Worm (Caenorhabditis elegans): Measurements from ENCODE around the gene F43C1.7.

The F43C1.7 gene

ce11 chrIII:4193659-4194103 is 48.7 kb downstream of the F43C1.7 start, which contains the start of gene xbp-1 (continued):
- TF ChIP-seq F49E8.2 (tag; optimal IDR thresholded peaks at IDR 0.05; ENCODE audit: insufficient read depth) (no peak), T07F8.4 (tag; optimal IDR thresholded peaks at IDR 0.05) (no peak), atf-7 (tag; optimal IDR thresholded peaks at IDR 0.05) (peak; percentile 99), F33H1.4 (GFP tag; IDR thresholded peaks at IDR 0.05) (no peak), cebp-2 (GFP tag; IDR thresholded peaks at IDR 0.05) (no peak), D2030.7 (GFP tag; IDR thresholded peaks at IDR 0.05) (no peak), nhr-27 (tag; optimal IDR thresholded peaks at IDR 0.05) (no peak), hrde-1 (tag; optimal IDR thresholded peaks at IDR 0.05; ENCODE audit: borderline replicate concordance) (no peak), dpl-1 (GFP tag; optimal IDR thresholded peaks at IDR 0.05) (no peak), nhr-179 (tag; optimal IDR thresholded peaks at IDR 0.05) (no peak), dox-1 (GFP tag; IDR thresholded peaks at IDR 0.05) (peak; percentile 92), repo-1 (tag; optimal IDR thresholded peaks at IDR 0.05) (no peak), ceh-58 (GFP tag; IDR thresholded peaks at IDR 0.05) (no peak), lin-54 (GFP tag; optimal IDR thresholded peaks at IDR 0.05) (peak; percentile 67), let-526 (GFP tag; IDR thresholded peaks at IDR 0.05) (peak; percentile 59; the same call in 1 of the 2 replicates), Y79H2A.3 (GFP tag; conservative IDR thresholded peaks at IDR 0.05) (no peak), pha-4 (tag; optimal IDR thresholded peaks at IDR 0.05) (peak; percentile 94), ekl-4 (GFP tag; IDR thresholded peaks at IDR 0.05) (peak; percentile 78), Y95B8A.8 (GFP tag; IDR thresholded peaks at IDR 0.05) (0 out of 2 replicates have a peak, but pooled peaks have one; percentile 38), hsf-1 (GFP tag; IDR thresholded peaks at IDR 0.05) (no peak), egl-18 (GFP tag; IDR thresholded peaks at IDR 0.05) (0 out of 2 replicates have a peak, but pooled peaks have one; percentile 23), F55B11.4 (tag; optimal IDR thresholded peaks at IDR 0.05; ENCODE audit: borderline replicate concordance, insufficient read depth) (no peak), mel-28 (tag; optimal IDR thresholded peaks at IDR 0.05; ENCODE audit: borderline replicate concordance) (no peak), pbrm-1 (GFP tag; IDR thresholded peaks at IDR 0.05) (peak; percentile 55; the same call in 1 of the 2 replicates), mxl-1 (tag; optimal IDR thresholded peaks at IDR 0.05) (no peak), lsy-27 (tag; optimal IDR thresholded peaks at IDR 0.05; ENCODE audit: borderline replicate concordance, insufficient read depth) (no peak), sptf-2 (GFP tag; optimal IDR thresholded peaks at IDR 0.05) (peak; percentile 32), chd-7 (tag; optimal IDR thresholded peaks at IDR 0.05) (peak; percentile 77), attf-3 (GFP tag; conservative IDR thresholded peaks at IDR 0.05) (no peak), zim-3 (tag; optimal IDR thresholded peaks at IDR 0.05) (no peak), B0336.3 (GFP tag; IDR thresholded peaks at IDR 0.05) (peak; percentile 80), rpc-1 (optimal IDR thresholded peaks at IDR 0.05) (no peak), rpc-1 (tag; optimal IDR thresholded peaks at IDR 0.05) (no peak), F10E7.11 (tag; optimal IDR thresholded peaks at IDR 0.05) (no peak), him-1 (tag; optimal IDR thresholded peaks at IDR 0.05) (no peak), C17E4.6 (GFP tag; IDR thresholded peaks at IDR 0.05) (no peak), F22D6.2 (tag; optimal IDR thresholded peaks at IDR 0.05) (peak; percentile 47), tlf-1 (GFP tag; optimal IDR thresholded peaks at IDR 0.05) (peak; percentile 78), nfya-2 (GFP tag; IDR thresholded peaks at IDR 0.05) (no peak), nhr-120 (GFP tag; IDR thresholded peaks at IDR 0.05) (no peak), hmg-1.2 (GFP tag; IDR thresholded peaks at IDR 0.05) (peak; percentile 68; the same call in 1 of the 2 replicates), cebp-1 (GFP tag; IDR thresholded peaks at IDR 0.05) (peak; percentile 100), cebp-1 (tag; optimal IDR thresholded peaks at IDR 0.05) (peak; percentile 100), somi-1 (GFP tag; optimal IDR thresholded peaks at IDR 0.05) (peak; percentile 59), mes-4 (tag; optimal IDR thresholded peaks at IDR 0.05) (no peak), unc-62 (GFP tag; optimal IDR thresholded peaks at IDR 0.05) (peak; percentile 76), madf-3 (GFP tag; IDR thresholded peaks at IDR 0.05) (peak; percentile 95), ztf-22 (GFP tag; optimal IDR thresholded peaks at IDR 0.05) (peak; percentile 95), akir-1 (GFP tag; optimal IDR thresholded peaks at IDR 0.05) (peak; percentile 74)
